Worm (Caenorhabditis elegans) whole organism, late embryonic: ENCODE results near the gene T19E7.6.

Experiments used
- F13H6.1 ChIP-seq: sonication (generic microtip); optimal IDR thresholded peaks from 2 replicates; lab custom pipeline; 2016; ENCODE audit warnings: missing genetic modification characterization, missing compliant biosample characterization
- K02D7.2 ChIP-seq: sonication (generic microtip); optimal IDR thresholded peaks from 2 replicates; lab custom pipeline; 2017; ENCODE audit warnings: mild to moderate bottlenecking, missing genetic modification characterization, missing compliant biosample characterization
- K09A11.1 ChIP-seq: sonication (generic microtip); optimal IDR thresholded peaks from 2 replicates; lab custom pipeline; 2017; ENCODE audit warnings: antibody characterized with exemption, mild to moderate bottlenecking, missing genetic modification characterization, missing compliant biosample characterization; ENCODE audit not compliant: insufficient read depth
- T23F11.4 ChIP-seq: fragments of 200-800 bp; sonication (Bioruptor generic); optimal IDR thresholded peaks from 2 replicates; lab custom pipeline; 2018; ENCODE audit warnings: mild to moderate bottlenecking, missing genetic modification characterization, missing compliant biosample characterization
- Y22D7AL.16 ChIP-seq: sonication (generic microtip); optimal IDR thresholded peaks from 2 replicates; lab custom pipeline; 2016; ENCODE audit warnings: missing genetic modification characterization, missing compliant biosample characterization
- ceh-19 ChIP-seq: fragments of 200-800 bp; sonication (Bioruptor generic); optimal IDR thresholded peaks from 2 replicates; lab custom pipeline; 2018; ENCODE audit warnings: mild to moderate bottlenecking, missing genetic modification characterization, missing compliant biosample characterization
- ceh-22 ChIP-seq: sonication (generic microtip); optimal IDR thresholded peaks from 2 replicates; lab custom pipeline; 2017; ENCODE audit warnings: missing biosample characterization, missing genetic modification characterization
- ceh-24 ChIP-seq: sonication (generic microtip); optimal IDR thresholded peaks from 2 replicates; lab custom pipeline; 2016; ENCODE audit warnings: mild to moderate bottlenecking, missing genetic modification characterization, missing compliant biosample characterization
- ceh-30 ChIP-seq: fragments of 150-350 bp; optimal IDR thresholded peaks from 2 replicates; lab custom pipeline; 2014; ENCODE audit warnings: missing biosample characterization, missing genetic modification characterization
- ceh-31 ChIP-seq: sonication (generic microtip); optimal IDR thresholded peaks from 2 replicates; lab custom pipeline; 2016; ENCODE audit warnings: missing genetic modification characterization, missing compliant biosample characterization
- ceh-45 ChIP-seq: fragments of 200-800 bp; sonication (Bioruptor generic); IDR thresholded peaks from 2 replicates; pipeline ENCODE4 v1.3.6; 2022; ENCODE audit warnings: missing genetic modification reagents, missing genetic modification characterization, missing compliant biosample characterization
- ceh-9 ChIP-seq: sonication (generic microtip); optimal IDR thresholded peaks from 2 replicates; lab custom pipeline; 2016; ENCODE audit warnings: mild to moderate bottlenecking, missing genetic modification characterization, inconsistent platforms, missing compliant biosample characterization
- che-1 ChIP-seq: sonication (generic microtip); optimal IDR thresholded peaks from 2 replicates; lab custom pipeline; 2016; ENCODE audit warnings: mild to moderate bottlenecking, missing genetic modification characterization, missing compliant biosample characterization
- elt-2 ChIP-seq: sonication (generic microtip); optimal IDR thresholded peaks from 2 replicates; lab custom pipeline; 2016; ENCODE audit warnings: missing genetic modification reagents, missing genetic modification characterization, missing compliant biosample characterization
- ets-4 ChIP-seq: sonication (generic microtip); optimal IDR thresholded peaks from 2 replicates; lab custom pipeline; 2016; ENCODE audit warnings: missing genetic modification characterization, missing compliant biosample characterization
- eyg-1 ChIP-seq: sonication (generic microtip); optimal IDR thresholded peaks from 2 replicates; lab custom pipeline; 2016; ENCODE audit warnings: missing genotype, missing genetic modification characterization, missing compliant biosample characterization
- fax-1 ChIP-seq: sonication (generic microtip); optimal IDR thresholded peaks from 2 replicates; lab custom pipeline; 2016; ENCODE audit warnings: missing genotype, missing genetic modification characterization, missing compliant biosample characterization
- fkh-10 ChIP-seq: fragments of 150-350 bp; optimal IDR thresholded peaks from 2 replicates; lab custom pipeline; 2014; ENCODE audit warnings: missing biosample characterization, missing genetic modification reagents, missing genetic modification characterization
- hlh-13 ChIP-seq: fragments of 200-800 bp; sonication (Bioruptor generic); optimal IDR thresholded peaks from 2 replicates; lab custom pipeline; 2018; ENCODE audit warnings: mild to moderate bottlenecking, missing genetic modification characterization, missing compliant biosample characterization
- hlh-15 ChIP-seq: sonication (generic microtip); optimal IDR thresholded peaks from 2 replicates; lab custom pipeline; 2016; ENCODE audit warnings: missing genetic modification characterization, missing compliant biosample characterization
- hlh-30 ChIP-seq: sonication (generic microtip); optimal IDR thresholded peaks from 2 replicates; lab custom pipeline; 2017; ENCODE audit warnings: antibody characterized with exemption, missing genetic modification characterization, missing compliant biosample characterization; ENCODE audit not compliant: insufficient read depth
- hlh-6 ChIP-seq: sonication (generic microtip); optimal IDR thresholded peaks from 2 replicates; lab custom pipeline; 2016; ENCODE audit warnings: missing genotype, missing genetic modification characterization, missing compliant biosample characterization
- lim-6 ChIP-seq: sonication (generic microtip); optimal IDR thresholded peaks from 2 replicates; lab custom pipeline; 2016; ENCODE audit warnings: missing genetic modification characterization, missing compliant biosample characterization
- lin-11 ChIP-seq: fragments of 200-800 bp; sonication (Bioruptor generic); optimal IDR thresholded peaks from 2 replicates; lab custom pipeline; 2018; ENCODE audit warnings: mild to moderate bottlenecking, missing genetic modification characterization, missing compliant biosample characterization
- mec-3 ChIP-seq: sonication (generic microtip); optimal IDR thresholded peaks from 2 replicates; lab custom pipeline; 2016; ENCODE audit warnings: borderline replicate concordance, missing genetic modification characterization, missing compliant biosample characterization
- nfya-1 ChIP-seq: sonication (generic microtip); optimal IDR thresholded peaks from 2 replicates; lab custom pipeline; 2017; ENCODE audit warnings: missing genetic modification characterization, mild to moderate bottlenecking, missing compliant biosample characterization, antibody characterized with exemption, moderate library complexity
- nhr-232 ChIP-seq: sonication (generic microtip); optimal IDR thresholded peaks from 2 replicates; lab custom pipeline; 2016; ENCODE audit warnings: missing genetic modification characterization, missing compliant biosample characterization
- npax-4 ChIP-seq: sonication (generic microtip); optimal IDR thresholded peaks from 2 replicates; lab custom pipeline; 2016; ENCODE audit warnings: missing genetic modification characterization, missing compliant biosample characterization
- odd-2 ChIP-seq: sonication (generic microtip); optimal IDR thresholded peaks from 2 replicates; lab custom pipeline; 2017; ENCODE audit warnings: antibody characterized with exemption, mild to moderate bottlenecking, missing genetic modification characterization, missing compliant biosample characterization
- pag-3 ChIP-seq: sonication (generic microtip); optimal IDR thresholded peaks from 2 replicates; lab custom pipeline; 2016; ENCODE audit warnings: missing compliant biosample characterization, missing genetic modification characterization, borderline replicate concordance
- pax-1 ChIP-seq: fragments of 150-350 bp; optimal IDR thresholded peaks from 2 replicates; lab custom pipeline; 2014; ENCODE audit warnings: missing biosample characterization, missing genetic modification characterization
- pha-2 ChIP-seq: sonication (generic microtip); optimal IDR thresholded peaks from 2 replicates; lab custom pipeline; 2017; ENCODE audit warnings: mild to moderate bottlenecking, missing genetic modification characterization, missing compliant biosample characterization
- pha-4 ChIP-seq: fragments of 150-350 bp; optimal IDR thresholded peaks from 2 replicates; lab custom pipeline; 2018; ENCODE audit warnings: missing biosample characterization, missing genetic modification reagents, missing genetic modification characterization
- pros-1 ChIP-seq: fragments of 150-350 bp; optimal IDR thresholded peaks from 2 replicates; lab custom pipeline; 2014; ENCODE audit warnings: missing biosample characterization, missing genetic modification reagents, missing genetic modification characterization
- ref-2 ChIP-seq: sonication (generic microtip); optimal IDR thresholded peaks from 2 replicates; lab custom pipeline; 2016; ENCODE audit warnings: missing genetic modification characterization, missing compliant biosample characterization
- sox-2 ChIP-seq: fragments of 200-800 bp; sonication (Bioruptor generic); IDR thresholded peaks from 2 replicates; pipeline ENCODE4 v1.3.6; 2022; ENCODE audit warnings: missing genetic modification reagents, missing genetic modification characterization, missing compliant biosample characterization
- sox-4 ChIP-seq: sonication (generic microtip); optimal IDR thresholded peaks from 2 replicates; lab custom pipeline; 2017; ENCODE audit warnings: mild to moderate bottlenecking, missing genetic modification characterization, inconsistent platforms, missing compliant biosample characterization
- syd-9 ChIP-seq: sonication (generic microtip); optimal IDR thresholded peaks from 2 replicates; lab custom pipeline; 2016; ENCODE audit warnings: mild to moderate bottlenecking, missing genetic modification characterization, moderate library complexity, missing compliant biosample characterization
- tbx-7 ChIP-seq: sonication (generic microtip); optimal IDR thresholded peaks from 2 replicates; lab custom pipeline; 2016; ENCODE audit warnings: missing genotype, missing genetic modification characterization, missing compliant biosample characterization
- ttx-3 ChIP-seq: sonication (generic microtip); optimal IDR thresholded peaks from 2 replicates; lab custom pipeline; 2016; ENCODE audit warnings: missing genetic modification reagents, missing genetic modification characterization, missing compliant biosample characterization
- unc-42 ChIP-seq: sonication (generic microtip); optimal IDR thresholded peaks from 2 replicates; lab custom pipeline; 2016; ENCODE audit warnings: missing genotype, missing genetic modification characterization, missing compliant biosample characterization
- zip-5 ChIP-seq: sonication (generic microtip); optimal IDR thresholded peaks from 2 replicates; lab custom pipeline; 2016; ENCODE audit warnings: missing genetic modification characterization, missing compliant biosample characterization

Gene T19E7.6

ce11 chrIV:5685014-5685413 lies 15.7 kb upstream of the T19E7.6 start, which contains the start of gene C55C3.3:
TSS of gene C55C3.3 (plus strand) at chrIV:5685287.
- TF ChIP-seq mec-3 (tag; lab: Kevin White, UChicago), result no peak
- no peak for TF ChIP-seq K02D7.2 (tag; lab: Kevin White, UChicago)
- TF ChIP-seq ceh-24 (tag; lab: Kevin White, UChicago), result no peak
- TF ChIP-seq pha-4 (tag; lab: Kevin White, UChicago), result no peak
- no peak for TF ChIP-seq ceh-30 (tag; lab: Kevin White, UChicago)
- TF ChIP-seq unc-42 (tag; lab: Kevin White, UChicago), result no peak
- no peak for TF ChIP-seq F13H6.1 (tag; lab: Kevin White, UChicago)
- TF ChIP-seq, all 69 proteins: peak for 0

ce11 chrIV:5682547-5683234 lies 13.4 kb upstream of the T19E7.6 start, which contains the start of the genes C55C3.7 and C55C3.6:
TSS of gene C55C3.7 (minus strand) at chrIV:5682647.
TSS of gene C55C3.6 (plus strand) at chrIV:5683184.
- no peak for TF ChIP-seq ceh-30 (tag; lab: Kevin White, UChicago)
- no peak for TF ChIP-seq nfya-1 (tag; lab: Kevin White, UChicago)
- no peak for TF ChIP-seq mec-3 (tag; lab: Kevin White, UChicago)
- TF ChIP-seq ets-4, result no peak
- no peak for TF ChIP-seq eyg-1 (tag; lab: Kevin White, UChicago)
- no peak for TF ChIP-seq pros-1
- no peak for TF ChIP-seq lim-6 (tag; lab: Kevin White, UChicago)
- no peak for TF ChIP-seq tbx-7 (tag; lab: Kevin White, UChicago)
- no peak for TF ChIP-seq hlh-6
- no peak for TF ChIP-seq sox-4 (tag; lab: Kevin White, UChicago)
- no peak for TF ChIP-seq sox-2 (GFP tag; lab: Robert Waterston, UW)
- no peak for TF ChIP-seq fkh-10

ce11 chrIV:5678044-5678443 lies 8.7 kb upstream of the T19E7.6 start, which contains the start of gene C55C3.4:
TSS of gene C55C3.4 (minus strand) at chrIV:5678144.
- TF ChIP-seq pha-2 (tag; lab: Kevin White, UChicago) (no peak), ceh-22 (tag; lab: Kevin White, UChicago) (no peak), ceh-31 (tag; lab: Kevin White, UChicago) (no peak), npax-4 (tag; lab: Kevin White, UChicago) (no peak), lim-6 (tag; lab: Kevin White, UChicago) (no peak), sox-4 (tag; lab: Kevin White, UChicago) (no peak), ceh-9 (tag; lab: Kevin White, UChicago) (no peak), pha-4 (tag; lab: Kevin White, UChicago) (no peak), lin-11 (tag; lab: Kevin White, UChicago) (no peak), ref-2 (tag; lab: Kevin White, UChicago) (no peak), che-1 (tag; lab: Kevin White, UChicago) (no peak), nhr-232 (tag; lab: Kevin White, UChicago) (no peak), ttx-3 (tag; lab: Kevin White, UChicago) (no peak)

- no peak for TF ChIP-seq hlh-30 (tag; lab: Kevin White, UChicago)
- no peak for TF ChIP-seq syd-9 (tag; lab: Kevin White, UChicago)
- TF ChIP-seq tbx-7 (tag; lab: Kevin White, UChicago), result no peak
- TF ChIP-seq nfya-1 (tag; lab: Kevin White, UChicago), result no peak
- no peak for TF ChIP-seq ceh-45
- TF ChIP-seq Y22D7AL.16 (tag; lab: Kevin White, UChicago), result no peak
Measured at ce11 chrIV:5674435-5674834, 5.1 kb upstream of the T19E7.6 start, which contains the start of gene srd-5. TSS of gene srd-5 (minus strand) at chrIV:5674535.

- TF ChIP-seq K02D7.2 (tag; lab: Kevin White, UChicago), result no peak
- no peak for TF ChIP-seq pha-2 (tag; lab: Kevin White, UChicago)
- no peak for TF ChIP-seq odd-2 (tag; lab: Kevin White, UChicago)
- TF ChIP-seq pax-1 (tag; lab: Kevin White, UChicago), result no peak
- TF ChIP-seq ceh-19 (GFP tag; lab: Kevin White, UChicago), result no peak
- no peak for TF ChIP-seq elt-2 (tag; lab: Kevin White, UChicago)
- no peak for TF ChIP-seq fax-1 (tag; lab: Kevin White, UChicago)
- TF ChIP-seq pag-3 (tag; lab: Kevin White, UChicago), result no peak
- no peak for TF ChIP-seq hlh-13 (GFP tag; lab: Kevin White, UChicago)
- TF ChIP-seq zip-5 (tag; lab: Kevin White, UChicago), result no peak
- no peak for TF ChIP-seq hlh-15 (tag; lab: Kevin White, UChicago)
- no peak for TF ChIP-seq T23F11.4
- TF ChIP-seq Y22D7AL.16 (tag; lab: Kevin White, UChicago), result no peak
- TF ChIP-seq K09A11.1 (tag; lab: Kevin White, UChicago), result no peak
Measured at ce11 chrIV:5671325-5671724, 2.0 kb upstream of the T19E7.6 start.
